Worm (Caenorhabditis elegans): Measurements from ENCODE around the gene idpp-9.
A peak's percentile ranks its signal among the peaks of the same experiment; 100 is the strongest.

idpp-9 gene

DNA sequence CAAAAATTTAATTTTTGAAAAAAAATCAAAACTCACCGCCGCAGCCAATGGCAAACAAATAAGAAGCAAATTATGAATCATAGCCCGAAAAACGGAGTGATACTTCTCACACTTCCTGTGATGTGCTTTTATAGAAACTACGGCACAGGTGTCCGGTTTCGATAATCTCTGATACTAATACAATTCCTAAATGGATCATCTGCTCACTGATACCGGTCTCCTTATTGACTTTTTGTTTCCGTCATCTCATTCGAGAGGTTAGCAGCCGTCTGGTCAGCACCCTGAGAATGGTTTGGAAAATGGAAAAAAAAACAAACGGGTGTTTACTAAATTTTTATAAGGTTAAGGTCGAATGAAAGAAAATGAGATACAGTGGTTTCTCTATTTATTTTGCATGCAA is at the start of gene idpp-9:
Gene idpp-9 (minus strand): TSS at position 101 of the 400 bp plus-strand sequence.
- TF ChIP-seq mec-3 (tag; optimal IDR thresholded peaks at IDR 0.05; ENCODE audit: borderline replicate concordance) (no peak), ceh-48 (tag; optimal IDR thresholded peaks at IDR 0.05) (no peak), syd-9 (tag; optimal IDR thresholded peaks at IDR 0.05) (no peak), nhr-232 (tag; optimal IDR thresholded peaks at IDR 0.05) (no peak), fax-1 (tag; optimal IDR thresholded peaks at IDR 0.05) (no peak), ceh-34 (tag; optimal IDR thresholded peaks at IDR 0.05) (no peak), ets-4 (tag; optimal IDR thresholded peaks at IDR 0.05) (no peak), elt-2 (tag; optimal IDR thresholded peaks at IDR 0.05) (no peak), nfya-1 (tag; optimal IDR thresholded peaks at IDR 0.05) (no peak), unc-42 (tag; optimal IDR thresholded peaks at IDR 0.05) (no peak), dmd-4 (tag; optimal IDR thresholded peaks at IDR 0.05; ENCODE audit: borderline replicate concordance) (no peak), pax-1 (tag; optimal IDR thresholded peaks at IDR 0.05) (no peak), hlh-15 (tag; optimal IDR thresholded peaks at IDR 0.05) (no peak), pqm-1 (tag; optimal IDR thresholded peaks at IDR 0.05) (no peak), odd-2 (tag; optimal IDR thresholded peaks at IDR 0.05) (no peak), K09A11.1 (tag; optimal IDR thresholded peaks at IDR 0.05; ENCODE audit: insufficient read depth) (no peak), che-1 (tag; optimal IDR thresholded peaks at IDR 0.05) (no peak)

DNA sequence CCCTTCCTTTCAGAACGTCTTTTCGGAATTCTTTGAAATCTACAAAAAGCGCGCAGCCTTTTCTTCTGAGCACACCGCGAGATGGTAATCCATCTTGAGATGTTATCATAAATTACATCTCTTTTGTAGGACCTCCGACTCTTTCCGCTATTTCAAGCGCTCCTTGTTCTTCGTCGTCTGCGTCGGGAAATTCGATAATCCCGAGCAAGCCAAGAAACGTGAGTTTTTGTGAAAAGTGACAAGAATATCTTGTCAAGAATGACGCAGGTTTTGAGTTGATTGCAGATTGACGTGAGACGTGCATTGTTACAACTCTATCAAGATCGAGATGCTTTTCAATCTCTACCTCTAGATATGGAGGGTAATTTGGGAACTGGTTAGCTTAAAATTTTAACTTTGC is 44.7 kb upstream of the idpp-9 start:
- TF ChIP-seq fkh-6 (tag; optimal IDR thresholded peaks at IDR 0.05) (no peak), tbx-7 (tag; optimal IDR thresholded peaks at IDR 0.05) (no peak), unc-55 (GFP tag; optimal IDR thresholded peaks at IDR 0.05) (peak; percentile 75), unc-42 (tag; optimal IDR thresholded peaks at IDR 0.05) (no peak)

DNA sequence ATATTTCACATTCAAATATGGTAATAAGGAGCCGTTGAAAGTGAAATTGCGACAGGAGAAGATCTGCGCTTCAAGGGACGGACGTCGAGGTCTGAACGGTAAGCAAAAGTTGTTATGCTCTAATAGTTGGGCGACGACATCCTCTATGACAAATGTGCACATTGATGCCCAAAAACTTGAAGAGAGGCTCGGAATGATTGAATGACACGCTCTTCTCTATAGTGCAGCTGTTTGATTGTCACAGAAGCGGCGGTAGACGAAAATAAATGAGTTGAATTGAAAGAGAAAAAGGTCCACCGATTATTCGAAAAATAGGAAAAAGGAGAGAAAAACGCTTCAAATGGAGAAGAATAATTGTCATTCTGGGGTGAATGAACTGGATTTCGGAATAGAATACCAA is 43.6 kb upstream of the idpp-9 start:
- TF ChIP-seq madf-2 (tag; optimal IDR thresholded peaks at IDR 0.05) (no peak), hlh-6 (tag; optimal IDR thresholded peaks at IDR 0.05) (no peak), rnt-1 (tag; optimal IDR thresholded peaks at IDR 0.05) (no peak), unc-55 (GFP tag; optimal IDR thresholded peaks at IDR 0.05) (peak; percentile 78), ama-1 (optimal IDR thresholded peaks at IDR 0.05) (no peak)

DNA sequence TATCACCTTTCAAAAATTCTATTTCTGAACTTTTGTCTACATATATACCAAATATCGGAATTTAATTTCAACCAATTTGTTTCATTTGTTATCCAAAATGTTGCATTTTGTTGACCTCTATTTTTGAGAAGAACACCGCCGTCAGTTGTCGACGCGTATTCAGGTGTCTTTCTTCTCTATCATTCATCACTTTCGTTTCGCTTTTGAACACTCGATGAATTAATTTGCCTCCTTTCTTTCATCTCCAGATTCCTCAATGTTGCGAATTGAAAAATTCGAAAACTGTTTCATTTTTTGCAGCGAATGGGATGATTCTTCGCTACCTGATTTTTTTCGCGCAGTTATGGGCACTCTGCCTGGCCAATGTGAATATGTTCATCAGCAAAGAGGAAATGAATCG is 42.6 kb upstream of the idpp-9 start, which contains the start of gene lin-18:
Gene lin-18 (plus strand): TSS at position 301 of the 400 bp plus-strand sequence.
- TF ChIP-seq ref-2 (tag; optimal IDR thresholded peaks at IDR 0.05) (no peak), unc-55 (GFP tag; optimal IDR thresholded peaks at IDR 0.05) (peak; percentile 11)

DNA sequence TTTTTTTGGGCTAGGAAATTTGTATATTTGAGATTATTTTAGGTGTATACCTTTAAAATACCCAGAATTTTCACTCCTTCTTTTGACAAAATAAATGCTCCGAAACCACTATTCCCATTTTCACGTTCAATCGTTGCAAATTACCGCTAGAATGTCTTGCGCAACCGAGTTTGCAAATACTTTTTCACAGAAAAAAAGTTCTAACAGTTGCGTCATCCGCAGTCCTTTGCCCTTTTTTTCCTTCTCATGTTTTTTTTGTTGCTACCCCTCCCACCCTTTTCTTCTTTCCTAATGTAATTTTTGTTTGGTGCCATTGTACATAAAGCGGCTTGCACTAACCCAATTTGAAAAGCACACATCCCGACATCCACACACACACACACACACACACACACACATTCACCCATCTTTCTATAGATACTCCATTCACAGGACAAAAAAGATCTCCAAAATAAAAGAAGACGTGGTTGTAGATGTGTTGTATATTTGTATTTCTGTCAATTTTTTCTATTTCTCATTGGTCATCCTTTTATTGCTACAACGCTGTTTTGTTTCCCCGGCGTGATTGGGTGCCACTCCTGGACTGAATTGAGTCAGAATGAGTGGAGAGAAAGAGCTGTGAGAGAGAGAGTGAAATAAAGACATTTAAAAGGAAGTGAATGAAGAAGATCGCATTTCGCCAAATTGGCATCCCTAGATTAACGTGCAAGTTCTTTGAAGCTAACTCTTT is 42.0 kb upstream of the idpp-9 start:
- TF ChIP-seq sox-2 (GFP tag; IDR thresholded peaks at IDR 0.05) (no peak), ceh-31 (tag; optimal IDR thresholded peaks at IDR 0.05) (peak; percentile 47), unc-42 (tag; optimal IDR thresholded peaks at IDR 0.05) (peak; percentile 99)

DNA sequence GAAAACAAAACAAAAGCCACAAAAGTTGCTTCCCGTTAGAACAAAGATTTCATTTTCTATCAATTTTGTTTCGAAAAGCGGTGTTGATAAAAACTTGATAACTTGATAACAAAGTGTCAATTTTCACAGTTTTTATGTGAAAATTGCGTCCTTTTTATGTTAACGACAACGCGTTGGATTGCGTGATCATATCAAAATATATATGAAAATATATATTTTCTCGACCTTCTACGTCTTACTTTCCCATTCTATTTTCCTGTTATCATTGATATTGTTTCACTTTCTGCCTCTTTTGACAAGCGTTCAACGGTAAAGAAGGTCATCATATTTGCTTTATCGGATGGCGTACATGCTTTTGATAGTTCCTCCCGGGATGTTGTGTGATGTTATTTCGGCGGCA is 37.1 kb upstream of the idpp-9 start:
- TF ChIP-seq ceh-31 (tag; optimal IDR thresholded peaks at IDR 0.05): no peak

DNA sequence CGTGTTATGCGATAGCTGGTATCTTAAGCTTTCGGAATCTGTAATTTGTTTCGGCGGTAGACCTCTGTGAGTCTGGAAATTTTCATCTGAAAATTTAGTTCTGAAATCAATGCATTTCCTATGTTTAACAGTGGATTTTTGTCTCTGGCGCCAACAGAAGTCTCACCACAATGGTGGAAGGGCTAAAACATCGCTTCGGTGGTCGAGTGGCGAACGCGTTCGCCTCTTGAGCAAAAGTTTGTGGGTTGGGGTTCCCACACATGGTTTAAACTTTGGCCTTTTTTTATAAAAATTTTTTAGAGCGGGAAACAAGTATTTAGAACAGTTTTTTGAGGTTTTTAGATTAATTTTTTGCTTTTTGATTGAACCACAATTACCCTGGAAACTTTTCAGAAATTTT is 34.1 kb upstream of the idpp-9 start:
- TF ChIP-seq ttx-3 (tag; optimal IDR thresholded peaks at IDR 0.05) (no peak), C38D4.7 (GFP tag; optimal IDR thresholded peaks at IDR 0.05) (no peak), unc-55 (GFP tag; optimal IDR thresholded peaks at IDR 0.05) (no peak), tbx-7 (tag; optimal IDR thresholded peaks at IDR 0.05) (no peak), fkh-10 (GFP tag; optimal IDR thresholded peaks at IDR 0.05) (no peak), zip-5 (tag; optimal IDR thresholded peaks at IDR 0.05) (no peak), syd-9 (tag; optimal IDR thresholded peaks at IDR 0.05) (no peak), ceh-18 (tag; optimal IDR thresholded peaks at IDR 0.05) (no peak), ceh-45 (GFP tag; IDR thresholded peaks at IDR 0.05) (no peak), hlh-6 (tag; optimal IDR thresholded peaks at IDR 0.05) (no peak), madf-2 (tag; optimal IDR thresholded peaks at IDR 0.05) (no peak), sox-4 (tag; optimal IDR thresholded peaks at IDR 0.05) (no peak)
